Worm (Caenorhabditis elegans): ENCODE measurements around the gene C04E6.13.

The C04E6.13 gene

DNA sequence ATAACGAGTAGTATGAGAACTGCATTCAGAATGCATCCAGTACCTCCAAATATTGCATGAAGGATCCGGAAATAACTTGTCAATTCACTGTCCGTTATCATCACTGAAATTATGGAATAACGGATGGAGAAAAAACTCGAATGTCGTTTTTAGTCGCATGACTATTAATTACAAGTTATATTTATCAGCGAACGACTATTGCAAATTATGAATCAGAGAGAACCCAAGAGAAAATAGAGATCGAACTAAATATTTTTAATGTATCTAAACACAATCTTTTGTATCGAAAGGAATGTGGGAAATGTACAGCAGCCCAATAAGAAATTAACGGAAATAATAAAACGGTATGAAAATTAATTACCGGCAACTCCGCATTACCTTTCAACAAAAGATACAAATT is 12.6 kb upstream of the C04E6.13 start, which contains the start of gene srd-16:
Gene srd-16, minus strand, starts transcription at position 101 of the 400 bp plus-strand sequence.
- no peak for TF ChIP-seq unc-62 (GFP tag; optimal IDR thresholded peaks at IDR 0.05)
- no peak for TF ChIP-seq nhr-12 (tag; optimal IDR thresholded peaks at IDR 0.05)
- no peak for TF ChIP-seq sma-9 (GFP tag; optimal IDR thresholded peaks at IDR 0.05)
- TF ChIP-seq sma-9 (tag; optimal IDR thresholded peaks at IDR 0.05) = no peak
- TF ChIP-seq nhr-21 (tag; optimal IDR thresholded peaks at IDR 0.05) = no peak
- TF ChIP-seq egl-27 (tag; optimal IDR thresholded peaks at IDR 0.05) = no peak
- TF ChIP-seq nhr-10 (tag; optimal IDR thresholded peaks at IDR 0.05) = no peak
- TF ChIP-seq peb-1 (tag; optimal IDR thresholded peaks at IDR 0.05) = no peak
- no peak for TF ChIP-seq nhr-77 (tag; optimal IDR thresholded peaks at IDR 0.05)
- TF ChIP-seq nhr-6 (tag; optimal IDR thresholded peaks at IDR 0.05) = no peak
- TF ChIP-seq ceh-16 (tag; optimal IDR thresholded peaks at IDR 0.05) = no peak
- no peak for TF ChIP-seq elt-3 (tag; optimal IDR thresholded peaks at IDR 0.05)
- TF ChIP-seq nhr-11 (tag; optimal IDR thresholded peaks at IDR 0.05) = no peak
- TF ChIP-seq crh-2 (tag; optimal IDR thresholded peaks at IDR 0.05) = no peak
- no peak for TF ChIP-seq ama-1 (optimal IDR thresholded peaks at IDR 0.05)
- no peak for TF ChIP-seq alr-1 (tag; optimal IDR thresholded peaks at IDR 0.05)
- no peak for TF ChIP-seq skn-1 (tag; optimal IDR thresholded peaks at IDR 0.05)
- no peak for TF ChIP-seq aly-2 (tag; optimal IDR thresholded peaks at IDR 0.05)
- TF ChIP-seq nhr-25 (tag; optimal IDR thresholded peaks at IDR 0.05) = no peak

ce11 chrV:5901833-5902232 is 10.7 kb upstream of the C04E6.13 start, which contains the start of gene C04E6.5:
Gene C04E6.5, plus strand, starts transcription at chrV:5902133.
- no peak for TF ChIP-seq F13H6.1 (tag; optimal IDR thresholded peaks at IDR 0.05)
- no peak for TF ChIP-seq unc-39 (tag; optimal IDR thresholded peaks at IDR 0.05)
- TF ChIP-seq nhr-21 (tag; optimal IDR thresholded peaks at IDR 0.05) = no peak
- TF ChIP-seq gmeb-1 (tag; optimal IDR thresholded peaks at IDR 0.05) = no peak

DNA sequence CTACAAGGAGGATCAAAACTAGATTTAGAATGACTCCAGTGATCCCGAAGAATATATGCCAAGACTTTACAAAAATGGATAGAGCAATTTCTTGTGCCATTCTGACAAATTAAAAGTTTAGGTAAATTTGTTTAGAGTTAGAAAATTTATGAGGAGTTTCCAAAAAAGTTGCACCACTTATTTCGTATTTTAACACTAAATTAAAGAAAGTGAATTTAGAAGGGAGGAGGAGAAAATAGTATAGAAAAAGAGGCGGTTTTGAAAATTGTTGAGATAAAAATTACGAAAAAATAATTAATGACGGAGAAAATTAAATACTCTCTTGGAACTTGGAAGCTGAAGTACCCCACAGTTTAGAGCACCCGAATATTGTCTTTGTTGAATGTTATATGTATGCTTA is 6.3 kb upstream of the C04E6.13 start, which contains the start of gene srd-15:
Gene srd-15, minus strand, starts transcription at position 101 of the 400 bp plus-strand sequence.
- TF ChIP-seq nhr-10 (tag; optimal IDR thresholded peaks at IDR 0.05) (no peak), dmd-4 (tag; optimal IDR thresholded peaks at IDR 0.05) (no peak), R02D3.7 (tag; optimal IDR thresholded peaks at IDR 0.05) (no peak), nhr-129 (tag; optimal IDR thresholded peaks at IDR 0.05) (no peak), ceh-82 (tag; optimal IDR thresholded peaks at IDR 0.05) (no peak), nhr-21 (tag; optimal IDR thresholded peaks at IDR 0.05) (no peak), Y55F3AM.14 (GFP tag; optimal IDR thresholded peaks at IDR 0.05) (no peak), sem-4 (tag; optimal IDR thresholded peaks at IDR 0.05) (no peak), lin-11 (tag; optimal IDR thresholded peaks at IDR 0.05) (no peak), mbf-1 (tag; optimal IDR thresholded peaks at IDR 0.05) (no peak), aly-2 (tag; optimal IDR thresholded peaks at IDR 0.05) (no peak), unc-62 (GFP tag; optimal IDR thresholded peaks at IDR 0.05) (no peak), sma-3 (GFP tag; optimal IDR thresholded peaks at IDR 0.05) (no peak)

- TF ChIP-seq nhr-6 (tag; optimal IDR thresholded peaks at IDR 0.05) = no peak
- TF ChIP-seq ceh-16 (tag; optimal IDR thresholded peaks at IDR 0.05) = no peak
- no peak for TF ChIP-seq C34F6.9 (tag; optimal IDR thresholded peaks at IDR 0.05)
- TF ChIP-seq nhr-23 (tag; optimal IDR thresholded peaks at IDR 0.05) = no peak
- TF ChIP-seq lsy-2 (tag; optimal IDR thresholded peaks at IDR 0.05) = no peak
- TF ChIP-seq nhr-129 (tag; optimal IDR thresholded peaks at IDR 0.05) = no peak
- no peak for TF ChIP-seq gmeb-1 (tag; optimal IDR thresholded peaks at IDR 0.05)
These were observed 5.4 kb upstream of the C04E6.13 start, which contains the start of gene C04E6.4 for ce11 chrV:5907090-5907489. Gene C04E6.4, plus strand, starts transcription at chrV:5907390.

DNA sequence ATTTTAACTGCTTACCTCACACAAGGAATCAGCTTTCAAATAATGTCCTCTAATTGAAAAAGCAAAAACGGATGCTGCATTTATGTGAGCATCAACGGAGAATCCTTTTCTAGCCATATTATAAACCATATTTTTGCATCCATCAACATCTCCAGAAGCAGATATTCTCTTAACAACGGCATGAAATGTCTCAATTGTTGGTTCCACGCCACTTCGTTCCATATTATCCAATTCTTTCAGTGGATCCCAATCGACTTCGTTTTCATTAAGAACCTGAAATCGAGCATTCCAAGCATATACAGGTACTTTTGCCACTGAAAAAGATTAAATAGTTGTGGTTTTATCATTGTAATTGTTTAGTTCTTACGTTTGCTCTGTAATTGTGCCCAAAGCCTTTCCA is 4.3 kb downstream of the C04E6.13 start:
- TF ChIP-seq blmp-1 (tag; optimal IDR thresholded peaks at IDR 0.05; ENCODE audit: insufficient read depth) = no peak
- no peak for TF ChIP-seq ceh-16 (tag; optimal IDR thresholded peaks at IDR 0.05)
- no peak for TF ChIP-seq mbf-1 (tag; optimal IDR thresholded peaks at IDR 0.05)
- no peak for TF ChIP-seq ztf-11 (tag; optimal IDR thresholded peaks at IDR 0.05)
- TF ChIP-seq peb-1 (tag; optimal IDR thresholded peaks at IDR 0.05) = no peak
- TF ChIP-seq sma-9 (GFP tag; optimal IDR thresholded peaks at IDR 0.05) = no peak
- TF ChIP-seq sma-9 (tag; optimal IDR thresholded peaks at IDR 0.05) = no peak
- TF ChIP-seq R02D3.7 (tag; optimal IDR thresholded peaks at IDR 0.05) = no peak
- TF ChIP-seq unc-39 (tag; optimal IDR thresholded peaks at IDR 0.05) = no peak
- TF ChIP-seq egl-27 (tag; optimal IDR thresholded peaks at IDR 0.05) = no peak
- TF ChIP-seq nhr-23 (tag; optimal IDR thresholded peaks at IDR 0.05) = no peak
- TF ChIP-seq nhr-25 (tag; optimal IDR thresholded peaks at IDR 0.05) = no peak
- no peak for TF ChIP-seq C34F6.9 (tag; optimal IDR thresholded peaks at IDR 0.05)
- no peak for TF ChIP-seq lin-11 (tag; optimal IDR thresholded peaks at IDR 0.05)
- TF ChIP-seq ama-1 (optimal IDR thresholded peaks at IDR 0.05) = no peak
- TF ChIP-seq ZK546.5 (tag; optimal IDR thresholded peaks at IDR 0.05) = no peak
- no peak for TF ChIP-seq ceh-82 (tag; optimal IDR thresholded peaks at IDR 0.05)
- no peak for TF ChIP-seq unc-62 (GFP tag; optimal IDR thresholded peaks at IDR 0.05)
- TF ChIP-seq nhr-10 (tag; optimal IDR thresholded peaks at IDR 0.05) = no peak
- no peak for TF ChIP-seq zag-1 (tag; optimal IDR thresholded peaks at IDR 0.05)
- TF ChIP-seq aly-2 (tag; optimal IDR thresholded peaks at IDR 0.05) = no peak

Measured in whole organism, L2 larva.